Worm (Caenorhabditis elegans): ENCODE data around the gene cfp-1.
A peak's percentile ranks its signal among the peaks of the same experiment; 100 is the strongest.

The cfp-1 gene

ce11 chrIV:14070992-14071289 is 6.3 kb upstream of the cfp-1 start (continued):
- no peak for TF ChIP-seq egl-27 (tag; optimal IDR thresholded peaks at IDR 0.05)
- TF ChIP-seq vab-7 (GFP tag; IDR thresholded peaks at IDR 0.05): 0 out of 2 replicates have a peak, but pooled peaks have one; percentile 3
- peak; percentile 65 for TF ChIP-seq Y48G9A.11 (GFP tag; IDR thresholded peaks at IDR 0.05)
- TF ChIP-seq zip-2 (tag; optimal IDR thresholded peaks at IDR 0.05): no peak
- no peak for TF ChIP-seq Y105C5A.15 (GFP tag; IDR thresholded peaks at IDR 0.05)
- 0 out of 2 replicates have a peak, but pooled peaks have one; percentile 40 for TF ChIP-seq dmd-6 (GFP tag; IDR thresholded peaks at IDR 0.05)
- TF ChIP-seq zip-11 (GFP tag; IDR thresholded peaks at IDR 0.05): no peak
- peak in 1 of 2 experiments; percentile 23 for TF ChIP-seq daf-16 (GFP tag; optimal IDR thresholded peaks at IDR 0.05)
- peak; percentile 61 for TF ChIP-seq daf-16 (tag; optimal IDR thresholded peaks at IDR 0.05)
- peak in 1 of 2 experiments; percentile 57 for TF ChIP-seq ZK546.5 (tag; optimal IDR thresholded peaks at IDR 0.05)
- no peak for TF ChIP-seq pqm-1 (tag; optimal IDR thresholded peaks at IDR 0.05)
- TF ChIP-seq hlh-11 (tag; optimal IDR thresholded peaks at IDR 0.05): peak; percentile 68
- no peak for TF ChIP-seq lin-29 (GFP tag; IDR thresholded peaks at IDR 0.05)
- no peak for TF ChIP-seq set-16 (GFP tag; IDR thresholded peaks at IDR 0.05)
- peak; percentile 69 for TF ChIP-seq lin-15B (tag; optimal IDR thresholded peaks at IDR 0.05)
- no peak; the same call in 1 of the 2 replicates for TF ChIP-seq mdt-29 (GFP tag; IDR thresholded peaks at IDR 0.05)
- TF ChIP-seq ceh-62 (tag; optimal IDR thresholded peaks at IDR 0.05): no peak
- TF ChIP-seq spr-3 (GFP tag; optimal IDR thresholded peaks at IDR 0.05): no peak
- peak; percentile 79 for TF ChIP-seq unc-130 (GFP tag; optimal IDR thresholded peaks at IDR 0.05)
- peak; percentile 76 for TF ChIP-seq lin-13 (GFP tag; optimal IDR thresholded peaks at IDR 0.05)
- TF ChIP-seq sdz-12 (GFP tag; optimal IDR thresholded peaks at IDR 0.05): no peak
- no peak for TF ChIP-seq nhr-76 (tag; optimal IDR thresholded peaks at IDR 0.05)
- no peak for TF ChIP-seq tra-1 (GFP tag; IDR thresholded peaks at IDR 0.05)
- no peak for TF ChIP-seq egl-43 (GFP tag; IDR thresholded peaks at IDR 0.05)
- peak; percentile 89 for TF ChIP-seq mep-1 (tag; optimal IDR thresholded peaks at IDR 0.05)
- TF ChIP-seq nhr-41 (GFP tag; IDR thresholded peaks at IDR 0.05): no peak
- TF ChIP-seq nhr-10 (tag; optimal IDR thresholded peaks at IDR 0.05): no peak
- TF ChIP-seq mes-2 (tag; optimal IDR thresholded peaks at IDR 0.05; ENCODE audit: poor library complexity, severe bottlenecking): peak; percentile 84
- TF ChIP-seq saeg-2 (GFP tag; IDR thresholded peaks at IDR 0.05): no peak
- TF ChIP-seq nhr-28 (tag; optimal IDR thresholded peaks at IDR 0.05): peak; percentile 69
- TF ChIP-seq lin-38 (GFP tag; IDR thresholded peaks at IDR 0.05): peak; percentile 91
- no peak for TF ChIP-seq nhr-111 (GFP tag; optimal IDR thresholded peaks at IDR 0.05)
- TF ChIP-seq nhr-11 (tag; optimal IDR thresholded peaks at IDR 0.05): peak; percentile 66
- peak; percentile 9 for TF ChIP-seq nhr-77 (tag; optimal IDR thresholded peaks at IDR 0.05)

- no peak for TF ChIP-seq ceh-32 (tag; optimal IDR thresholded peaks at IDR 0.05; ENCODE audit: poor library complexity)
- TF ChIP-seq nhr-77 (tag; optimal IDR thresholded peaks at IDR 0.05): no peak
- TF ChIP-seq nhr-11 (tag; optimal IDR thresholded peaks at IDR 0.05): no peak
- no peak for TF ChIP-seq F10B5.3 (tag; optimal IDR thresholded peaks at IDR 0.05)
- TF ChIP-seq T26A8.4 (GFP tag; IDR thresholded peaks at IDR 0.05): no peak
- no peak for TF ChIP-seq hmg-1.1 (GFP tag; IDR thresholded peaks at IDR 0.05)
- TF ChIP-seq nhr-6 (tag; optimal IDR thresholded peaks at IDR 0.05): no peak
- TF ChIP-seq zfp-3 (GFP tag; conservative IDR thresholded peaks at IDR 0.05): no peak
- TF ChIP-seq snpc-1.2 (GFP tag; IDR thresholded peaks at IDR 0.05): peak; percentile 60
- no peak for TF ChIP-seq nhr-237 (tag; optimal IDR thresholded peaks at IDR 0.05)
- TF ChIP-seq Y105C5A.15 (GFP tag; IDR thresholded peaks at IDR 0.05): 0 out of 2 replicates have a peak, but pooled peaks have one; percentile 62
- no peak for TF ChIP-seq hlh-30 (tag; optimal IDR thresholded peaks at IDR 0.05; ENCODE audit: insufficient read depth)
- peak; percentile 59; the same call in 1 of the 2 replicates for TF ChIP-seq dmd-9 (GFP tag; IDR thresholded peaks at IDR 0.05)
- peak; percentile 43; the same call in 1 of the 2 replicates for TF ChIP-seq egl-43 (GFP tag; IDR thresholded peaks at IDR 0.05)
- TF ChIP-seq sdz-12 (GFP tag; optimal IDR thresholded peaks at IDR 0.05): no peak
Observed at ce11 chrIV:14071466-14071865, 5.8 kb upstream of the cfp-1 start, which contains the start of gene ccar-1. ccar-1 (plus strand) TSS chrIV:14071548.

All from whole organism, L4 larva.